Worm (Caenorhabditis elegans) whole organism, young adult: ENCODE data around the gene his-40.

Experiments
- ceh-79 ChIP-seq: sonication (generic microtip); optimal IDR thresholded peaks from 2 replicates; lab custom pipeline; 2017; ENCODE audit warnings: mild to moderate bottlenecking, missing genetic modification characterization, missing compliant biosample characterization
- ekl-4 ChIP-seq: fragments of 200-800 bp; sonication (Bioruptor generic); IDR thresholded peaks from 2 replicates; pipeline ENCODE4 v1.3.6; 2022; ENCODE audit warnings: missing genetic modification reagents, missing genetic modification characterization, missing compliant biosample characterization
- ztf-26 ChIP-seq: sonication (generic microtip); optimal IDR thresholded peaks from 2 replicates; lab custom pipeline; 2017; ENCODE audit warnings: missing genetic modification characterization, missing compliant biosample characterization

- TF ChIP-seq ekl-4 (GFP tag; lab: Robert Waterston, UW) = no peak
- no peak for TF ChIP-seq ztf-26 (tag; lab: Kevin White, UChicago)
- no peak for TF ChIP-seq ceh-79
These were observed 30.1 kb upstream of the his-40 start, which contains the start of gene unc-10 for ce11 chrX:7279671-7280389.
